Fruit fly (Drosophila melanogaster) whole organism, embryonic: ENCODE results near the gene bon.

Experiments
- ATbp ChIP-seq: fragments of 200-800 bp; sonication (Bioruptor generic); optimal IDR thresholded peaks from 2 replicates; lab custom pipeline; 2017; ENCODE audit warnings: missing biosample characterization, mild to moderate bottlenecking, missing genetic modification characterization, missing genetic modification reagents
- BEAF-32 ChIP-seq: fragments of 200-800 bp; sonication (Bioruptor generic); optimal IDR thresholded peaks from 3 replicates; lab custom pipeline; 2017; ENCODE audit warnings: missing biosample characterization, missing genetic modification characterization, mild to moderate bottlenecking, moderate library complexity, missing genetic modification reagents
- BtbVII ChIP-seq: fragments of 200-800 bp; sonication (Bioruptor generic); optimal IDR thresholded peaks from 3 replicates; lab custom pipeline; 2017; ENCODE audit warnings: missing biosample characterization, mild to moderate bottlenecking, missing genetic modification characterization
- Bteb2 ChIP-seq: fragments of 200-800 bp; sonication (Bioruptor generic); optimal IDR thresholded peaks from 2 replicates; lab custom pipeline; 2016; ENCODE audit warnings: missing biosample characterization, missing genetic modification characterization
- CG10321 ChIP-seq: fragments of 200-800 bp; sonication (Bioruptor generic); IDR thresholded peaks from 2 replicates; pipeline ENCODE4 v1.3.6; 2022; ENCODE audit warnings: missing biosample characterization, missing genetic modification characterization
- CG12104 ChIP-seq: fragments of 200-800 bp; sonication (Bioruptor generic); optimal IDR thresholded peaks from 3 replicates; lab custom pipeline; 2016; ENCODE audit warnings: missing biosample characterization, missing genetic modification characterization
- CG13287 ChIP-seq: fragments of 200-800 bp; sonication (Bioruptor generic); IDR thresholded peaks from 2 replicates; pipeline ENCODE4 v1.3.6; 2022; ENCODE audit warnings: missing biosample characterization, missing genetic modification characterization; ENCODE audit not compliant: partially characterized antibody
- CG15479 ChIP-seq: fragments of 200-800 bp; sonication (Bioruptor generic); optimal IDR thresholded peaks from 3 replicates; lab custom pipeline; 2019; ENCODE audit warnings: missing biosample characterization, mild to moderate bottlenecking, missing genetic modification characterization, moderate library complexity
- CG17328 ChIP-seq: fragments of 200-800 bp; sonication (Bioruptor generic); IDR thresholded peaks from 2 replicates; pipeline ENCODE4 v1.3.6; 2022; ENCODE audit warnings: missing biosample characterization, missing genetic modification characterization
- CG17568 ChIP-seq: fragments of 200-800 bp; sonication (Bioruptor generic); optimal IDR thresholded peaks from 2 replicates; lab custom pipeline; 2018; ENCODE audit warnings: missing biosample characterization, mild to moderate bottlenecking, missing genetic modification characterization, moderate library complexity
- CG17802 ChIP-seq: fragments of 200-800 bp; sonication (Bioruptor generic); optimal IDR thresholded peaks from 2 replicates; lab custom pipeline; 2018; ENCODE audit warnings: missing biosample characterization, mild to moderate bottlenecking, missing genetic modification characterization, moderate library complexity
- CG2116 ChIP-seq: fragments of 200-800 bp; sonication (Bioruptor generic); optimal IDR thresholded peaks from 3 replicates; lab custom pipeline; 2018; ENCODE audit warnings: missing biosample characterization, mild to moderate bottlenecking, missing genetic modification characterization
- CG2202 ChIP-seq: fragments of 200-800 bp; sonication (Bioruptor generic); optimal IDR thresholded peaks from 2 replicates; lab custom pipeline; 2018; ENCODE audit warnings: missing biosample characterization, mild to moderate bottlenecking, missing genetic modification characterization
- CG2875 ChIP-seq: fragments of 200-800 bp; sonication (Bioruptor generic); optimal IDR thresholded peaks from 2 replicates; lab custom pipeline; 2017; ENCODE audit warnings: missing biosample characterization, mild to moderate bottlenecking, missing genetic modification characterization, missing genetic modification reagents
- CG3838 ChIP-seq: fragments of 200-800 bp; sonication (Bioruptor generic); optimal IDR thresholded peaks from 3 replicates; lab custom pipeline; 2016; ENCODE audit warnings: missing biosample characterization, missing genetic modification characterization
- CG6254 ChIP-seq: fragments of 200-800 bp; sonication (Bioruptor generic); optimal IDR thresholded peaks from 3 replicates; lab custom pipeline; 2017; ENCODE audit warnings: mild to moderate bottlenecking, missing biosample characterization, missing genetic modification reagents, missing genetic modification characterization
- CG7271 ChIP-seq: fragments of 200-800 bp; sonication (Bioruptor generic); optimal IDR thresholded peaks from 2 replicates; lab custom pipeline; 2018; ENCODE audit warnings: missing biosample characterization, mild to moderate bottlenecking, missing genetic modification characterization, moderate library complexity
- CG7745 ChIP-seq: fragments of 200-800 bp; sonication (Bioruptor generic); optimal IDR thresholded peaks from 2 replicates; lab custom pipeline; 2018; ENCODE audit warnings: missing biosample characterization, mild to moderate bottlenecking, missing genetic modification characterization, moderate library complexity
- CG7839 ChIP-seq: fragments of 200-800 bp; sonication (Bioruptor generic); optimal IDR thresholded peaks from 3 replicates; lab custom pipeline; 2018; ENCODE audit warnings: missing biosample characterization, mild to moderate bottlenecking, missing genetic modification characterization, moderate library complexity
- CG9437 ChIP-seq: fragments of 200-800 bp; sonication (Bioruptor generic); optimal IDR thresholded peaks from 2 replicates; lab custom pipeline; 2018; ENCODE audit warnings: missing biosample characterization, mild to moderate bottlenecking, missing genetic modification characterization
- CG9797 ChIP-seq: fragments of 200-800 bp; sonication (Bioruptor generic); optimal IDR thresholded peaks from 3 replicates; lab custom pipeline; 2018; ENCODE audit warnings: missing biosample characterization, mild to moderate bottlenecking, missing genetic modification characterization
- CkIIα-i1 ChIP-seq: fragments of 200-800 bp; sonication (Bioruptor generic); IDR thresholded peaks from 2 replicates; pipeline ENCODE4 v1.3.6; 2022; ENCODE audit warnings: missing biosample characterization, missing genetic modification characterization
- Dek ChIP-seq: fragments of 200-800 bp; sonication (Bioruptor generic); optimal IDR thresholded peaks from 3 replicates; lab custom pipeline; 2019; ENCODE audit warnings: missing biosample characterization, mild to moderate bottlenecking, missing genetic modification characterization, moderate library complexity
- Doc2 ChIP-seq: fragments of 200-800 bp; sonication (Bioruptor generic); IDR thresholded peaks from 2 replicates; pipeline ENCODE4 v1.3.6; 2022; ENCODE audit warnings: missing biosample characterization, missing genetic modification characterization
- MBD-R2 ChIP-seq: fragments of 200-800 bp; sonication (Bioruptor generic); IDR thresholded peaks from 2 replicates; pipeline ENCODE4 v1.3.6; 2022; ENCODE audit warnings: missing biosample characterization, missing genetic modification characterization
- Mad ChIP-seq: fragments of 200-800 bp; sonication (Bioruptor generic); optimal IDR thresholded peaks from 2 replicates; lab custom pipeline; 2016; ENCODE audit warnings: missing biosample characterization, missing genetic modification characterization
- Med ChIP-seq: fragments of 200-800 bp; sonication (Bioruptor generic); peaks from one replicate; lab custom pipeline; 2016; ENCODE audit warnings: missing biosample characterization, missing genetic modification characterization, mild to moderate bottlenecking, inconsistent platforms, moderate library complexity
- NC2α ChIP-seq: fragments of 200-800 bp; sonication (Bioruptor generic); optimal IDR thresholded peaks from 2 replicates; lab custom pipeline; 2016; ENCODE audit warnings: missing biosample characterization, missing genetic modification characterization
- Nf-YA ChIP-seq: fragments of 200-800 bp; sonication (Bioruptor generic); IDR thresholded peaks from 2 replicates; pipeline ENCODE4 v1.3.6; 2022; ENCODE audit warnings: missing biosample characterization, missing genetic modification characterization
- Opbp ChIP-seq: fragments of 200-800 bp; sonication (Bioruptor generic); IDR thresholded peaks from 3 replicates; pipeline ENCODE4 v1.3.6; 2022; ENCODE audit warnings: missing biosample characterization, missing genetic modification characterization; ENCODE audit not compliant: partially characterized antibody
- PHDP ChIP-seq: fragments of 200-800 bp; sonication (Bioruptor generic); optimal IDR thresholded peaks from 3 replicates; lab custom pipeline; 2018; ENCODE audit warnings: missing biosample characterization, mild to moderate bottlenecking, missing genetic modification characterization, moderate library complexity
- Sox100B ChIP-seq: fragments of 200-800 bp; sonication (Bioruptor generic); optimal IDR thresholded peaks from 3 replicates; lab custom pipeline; 2018; ENCODE audit warnings: missing biosample characterization, mild to moderate bottlenecking, missing genetic modification characterization
- amos ChIP-seq: fragments of 200-800 bp; sonication (Bioruptor generic); IDR thresholded peaks from 2 replicates; pipeline ENCODE4 v1.3.6; 2022; ENCODE audit warnings: missing biosample characterization, missing genetic modification characterization; ENCODE audit not compliant: partially characterized antibody
- ase ChIP-seq: fragments of 200-800 bp; sonication (Bioruptor generic); IDR thresholded peaks from 3 replicates; pipeline ENCODE4 v1.3.6; 2022; ENCODE audit warnings: missing biosample characterization, missing genetic modification characterization
- bigmax ChIP-seq: fragments of 200-800 bp; sonication (Bioruptor generic); optimal IDR thresholded peaks from 2 replicates; lab custom pipeline; 2018; ENCODE audit warnings: missing biosample characterization, mild to moderate bottlenecking, missing genetic modification characterization
- btn ChIP-seq: fragments of 200-800 bp; sonication (Bioruptor generic); optimal IDR thresholded peaks from 2 replicates; lab custom pipeline; 2016; ENCODE audit warnings: missing biosample characterization, missing genetic modification characterization
- crp ChIP-seq, 2 experiments: fragments of 200-800 bp; sonication (Bioruptor generic); optimal IDR thresholded peaks; 2 replicates in 1 of 2; 3 replicates in 1 of 2; lab custom pipeline; 2017; ENCODE audit warnings: missing biosample characterization in 2 of 2, missing genetic modification characterization in 2 of 2, mild to moderate bottlenecking in 1 of 2, moderate library complexity in 1 of 2
- dimm ChIP-seq: fragments of 200-800 bp; sonication (Bioruptor generic); IDR thresholded peaks from 2 replicates; pipeline ENCODE4 v1.3.6; 2022; ENCODE audit warnings: missing biosample characterization, missing genetic modification characterization
- hbn ChIP-seq: fragments of 200-800 bp; sonication (Bioruptor generic); IDR thresholded peaks from 2 replicates; pipeline ENCODE4 v1.3.6; 2022; ENCODE audit warnings: missing biosample characterization, missing genetic modification characterization; ENCODE audit not compliant: partially characterized antibody
- kni ChIP-seq: fragments of 200-800 bp; sonication (Bioruptor generic); optimal IDR thresholded peaks from 3 replicates; lab custom pipeline; 2017; ENCODE audit warnings: mild to moderate bottlenecking, missing biosample characterization, missing genetic modification reagents, missing genetic modification characterization
- lab ChIP-seq: fragments of 200-800 bp; sonication (Bioruptor generic); optimal IDR thresholded peaks from 3 replicates; lab custom pipeline; 2017; ENCODE audit warnings: missing biosample characterization, missing genetic modification characterization, mild to moderate bottlenecking, moderate library complexity, missing genetic modification reagents
- lov ChIP-seq, 2 experiments: fragments of 200-800 bp in 1 of 2; fragments of >200 bp in 1 of 2; sonication (Bioruptor generic) in 1 of 2; IDR thresholded peaks in 1 of 2; optimal IDR thresholded peaks in 1 of 2; 2 replicates in 1 of 2; 3 replicates in 1 of 2; pipeline versions ENCODE4 v1.3.6 to Lab custom; 2017 to 2022; ENCODE audit warnings: missing biosample characterization in 1 of 2, missing genetic modification characterization in 1 of 2
- mam ChIP-seq: fragments of 200-800 bp; sonication (Bioruptor generic); optimal IDR thresholded peaks from 3 replicates; lab custom pipeline; 2016; ENCODE audit warnings: missing biosample characterization, missing genetic modification characterization
- nerfin-1 ChIP-seq: fragments of 200-800 bp; sonication (Bioruptor generic); optimal IDR thresholded peaks from 3 replicates; lab custom pipeline; 2019; ENCODE audit warnings: missing biosample characterization, mild to moderate bottlenecking, missing genetic modification characterization, moderate library complexity
- pan ChIP-seq, 4 experiments: fragments of >200 bp in 3 of 4; fragments of 200-800 bp in 1 of 4; sonication (Bioruptor generic) in 1 of 4; optimal IDR thresholded peaks in 3 of 4; IDR thresholded peaks in 1 of 4; 2 replicates each; pipeline versions ENCODE4 v1.3.6 to Lab custom; 2017 to 2022; ENCODE audit warnings: missing biosample characterization in 2 of 4, missing genetic modification characterization in 2 of 4, mixed read lengths in 1 of 4
- sens ChIP-seq: fragments of 200-800 bp; sonication (Bioruptor generic); peaks from one replicate; lab custom pipeline; 2016; ENCODE audit warnings: missing biosample characterization, missing genetic modification characterization

Gene bon

dm6 chr3R:20550632-20551486 is 42.1 kb upstream of the bon start (continued):
- TF ChIP-seq CG3838 (GFP tag; lab: Kevin White, UChicago) = no peak
- peak in 1 of 2 experiments; percentile 46 for TF ChIP-seq crp (GFP tag; optimal IDR thresholded peaks at IDR 0.05; lab: Kevin White, UChicago)
- no peak for TF ChIP-seq pan (optimal IDR thresholded peaks at IDR 0.05; lab: Kevin White, UChicago)
- peak in 1 of 2 experiments; percentile 28 for TF ChIP-seq pan (GFP tag; optimal IDR thresholded peaks at IDR 0.05 in 1 of 2, IDR thresholded peaks at IDR 0.05 in 1 of 2)
- peak; percentile 67 for TF ChIP-seq Sox100B (GFP tag; lab: Kevin White, UChicago)
- peak; percentile 98 for TF ChIP-seq Opbp (GFP tag; lab: Robert Waterston, UW)
- TF ChIP-seq CG15479 (GFP tag; lab: Kevin White, UChicago) = peak; percentile 95
- TF ChIP-seq CG2202 = peak; percentile 86
- peak; percentile 39 for TF ChIP-seq CG7839 (tag; lab: Kevin White, UChicago)
- TF ChIP-seq CG2875 = peak; percentile 90
- peak; percentile 81 for TF ChIP-seq BtbVII (GFP tag; lab: Kevin White, UChicago)
- TF ChIP-seq lab (GFP tag; lab: Kevin White, UChicago) = peak; percentile 93
- no peak for TF ChIP-seq CG2116 (GFP tag; lab: Kevin White, UChicago)
- TF ChIP-seq CG7745 (tag; lab: Kevin White, UChicago) = peak; percentile 84
- TF ChIP-seq CG9797 (GFP tag; lab: Kevin White, UChicago) = peak; percentile 28
- TF ChIP-seq NC2α (GFP tag; lab: Kevin White, UChicago) = peak; percentile 59
- peak; percentile 75 for TF ChIP-seq nerfin-1 (tag; lab: Kevin White, UChicago)
- TF ChIP-seq amos (GFP tag; lab: Robert Waterston, UW) = peak; percentile 99
- TF ChIP-seq Dek = peak; percentile 58
- TF ChIP-seq dimm (GFP tag; lab: Robert Waterston, UW) = no peak
- peak; percentile 89 for TF ChIP-seq hbn
- TF ChIP-seq kni = peak; percentile 98
- peak; percentile 49 for TF ChIP-seq bigmax (GFP tag; lab: Kevin White, UChicago)
- no peak for TF ChIP-seq CG9437
- TF ChIP-seq btn (GFP tag; lab: Kevin White, UChicago) = peak; percentile 49
- TF ChIP-seq PHDP (tag; lab: Kevin White, UChicago) = peak; percentile 80
- peak; percentile 69 for TF ChIP-seq CG7271
- TF ChIP-seq ATbp = peak; percentile 95
- peak; percentile 65 for TF ChIP-seq Nf-YA (GFP tag; lab: Robert Waterston, UW)
- TF ChIP-seq Mad (GFP tag; lab: Kevin White, UChicago) = peak; percentile 33
- peak; percentile 52; the same call in 1 of the 2 replicates for TF ChIP-seq CG17328 (GFP tag; lab: Robert Waterston, UW)
- TF ChIP-seq Med (GFP tag; lab: Kevin White, UChicago) = peak; percentile 94
- peak; percentile 83 for TF ChIP-seq sens (GFP tag; lab: Kevin White, UChicago)
- no peak for TF ChIP-seq mam (GFP tag; lab: Kevin White, UChicago)
- TF ChIP-seq Bteb2 (GFP tag; lab: Kevin White, UChicago) = no peak
- TF ChIP-seq MBD-R2 (GFP tag; lab: Robert Waterston, UW) = peak; percentile 38; the same call in 1 of the 2 replicates
- no peak for TF ChIP-seq CkIIα-i1
- peak; percentile 47 for TF ChIP-seq CG17802 (tag; lab: Kevin White, UChicago)
- peak; percentile 88 for TF ChIP-seq CG13287
- 0 out of 3 replicates have a peak, but pooled peaks have one; percentile 11 for TF ChIP-seq ase
- peak; percentile 71 for TF ChIP-seq CG12104 (GFP tag; lab: Kevin White, UChicago)
- no peak for TF ChIP-seq Doc2 (GFP tag; lab: Robert Waterston, UW)
- TF ChIP-seq CG17568 (GFP tag; lab: Kevin White, UChicago) = peak; percentile 95
- TF ChIP-seq BEAF-32 (GFP tag; lab: Kevin White, UChicago) = peak; percentile 95
- TF ChIP-seq lov (optimal IDR thresholded peaks at IDR 0.05; lab: Kevin White, UChicago) = no peak
- no peak for TF ChIP-seq lov (GFP tag; IDR thresholded peaks at IDR 0.05; lab: Robert Waterston, UW)
- TF ChIP-seq CG10321 (GFP tag; lab: Robert Waterston, UW) = no peak; the same call in 1 of the 2 replicates
- peak; percentile 69 for TF ChIP-seq CG6254
